Worm (Caenorhabditis elegans) whole organism, young adult: ENCODE data around the gene hda-11.
A peak's percentile ranks its signal among the peaks of the same experiment; 100 is the strongest.

Source experiments
- B0035.1 ChIP-seq: sonication (generic microtip); optimal IDR thresholded peaks from 2 replicates; lab custom pipeline; 2016; ENCODE audit warnings: missing genetic modification characterization, mild to moderate bottlenecking, missing compliant biosample characterization, missing genotype, missing genetic modification reagents
- B0261.1 ChIP-seq: sonication (generic microtip); optimal IDR thresholded peaks from 2 replicates; lab custom pipeline; 2016; ENCODE audit warnings: mild to moderate bottlenecking, missing genetic modification characterization, moderate library complexity, missing compliant biosample characterization
- D2030.7 ChIP-seq: fragments of 200-800 bp; sonication (Bioruptor generic); IDR thresholded peaks from 2 replicates; pipeline ENCODE4 v1.3.6; 2022; ENCODE audit warnings: missing genetic modification reagents, missing genetic modification characterization, missing compliant biosample characterization
- F22D6.2 ChIP-seq: sonication (generic microtip); optimal IDR thresholded peaks from 2 replicates; lab custom pipeline; 2016; ENCODE audit warnings: mild to moderate bottlenecking, missing genetic modification characterization, missing compliant biosample characterization
- F37B4.10 ChIP-seq: fragments of 200-800 bp; sonication (Bioruptor generic); IDR thresholded peaks from 2 replicates; pipeline ENCODE4 v1.3.6; 2022; ENCODE audit warnings: missing genetic modification characterization, missing compliant biosample characterization
- F52B5.7 ChIP-seq: sonication (generic microtip); optimal IDR thresholded peaks from 2 replicates; lab custom pipeline; 2016; ENCODE audit warnings: mild to moderate bottlenecking, missing genetic modification characterization, missing compliant biosample characterization
- K12H6.12 ChIP-seq: fragments of 200-800 bp; sonication (Bioruptor generic); optimal IDR thresholded peaks from 2 replicates; lab custom pipeline; 2018; ENCODE audit warnings: mild to moderate bottlenecking, missing genetic modification characterization, missing compliant biosample characterization
- Y53F4B.3 ChIP-seq: fragments of 200-800 bp; sonication (Bioruptor generic); IDR thresholded peaks from 2 replicates; pipeline ENCODE4 v1.3.6; 2022; ENCODE audit warnings: missing genetic modification reagents, missing genetic modification characterization, missing compliant biosample characterization
- Y67H2A.10 ChIP-seq: fragments of 200-800 bp; sonication (Bioruptor generic); conservative IDR thresholded peaks from 2 replicates; pipeline ENCODE4 v1.3.6; 2022; ENCODE audit warnings: missing genetic modification reagents, missing genetic modification characterization, missing compliant biosample characterization
- Y79H2A.3 ChIP-seq: fragments of 200-800 bp; sonication (Bioruptor generic); conservative IDR thresholded peaks from 2 replicates; pipeline ENCODE4 v1.3.6; 2022; ENCODE audit warnings: missing genetic modification reagents, missing genetic modification characterization, missing compliant biosample characterization
- akir-1 ChIP-seq: fragments of 200-800 bp; sonication (Bioruptor generic); optimal IDR thresholded peaks from 2 replicates; lab custom pipeline; 2018; ENCODE audit warnings: mild to moderate bottlenecking, missing genetic modification characterization, moderate library complexity, missing compliant biosample characterization
- aptf-3 ChIP-seq: fragments of 200-800 bp; sonication (Bioruptor generic); IDR thresholded peaks from 2 replicates; pipeline ENCODE4 v1.3.6; 2022; ENCODE audit warnings: missing genetic modification characterization, missing compliant biosample characterization
- atf-7 ChIP-seq: sonication (generic microtip); optimal IDR thresholded peaks from 2 replicates; lab custom pipeline; 2017; ENCODE audit warnings: mild to moderate bottlenecking, missing genetic modification characterization, missing compliant biosample characterization
- attf-3 ChIP-seq: fragments of 200-800 bp; sonication (Bioruptor generic); conservative IDR thresholded peaks from 2 replicates; pipeline ENCODE4 v1.3.6; 2022; ENCODE audit warnings: missing genetic modification reagents, missing genetic modification characterization, missing compliant biosample characterization
- attf-5 ChIP-seq: fragments of 200-800 bp; sonication (Bioruptor generic); optimal IDR thresholded peaks from 2 replicates; lab custom pipeline; 2018; ENCODE audit warnings: mild to moderate bottlenecking, missing genetic modification characterization, missing compliant biosample characterization
- attf-6 ChIP-seq: fragments of 200-800 bp; sonication (Bioruptor generic); IDR thresholded peaks from 2 replicates; pipeline ENCODE4 v1.3.6; 2022; ENCODE audit warnings: missing genetic modification reagents, missing genetic modification characterization, missing compliant biosample characterization
- ceh-100 ChIP-seq: fragments of 200-800 bp; sonication (Bioruptor generic); IDR thresholded peaks from 2 replicates; pipeline ENCODE4 v1.3.6; 2022; ENCODE audit warnings: missing genetic modification reagents, missing genetic modification characterization, missing compliant biosample characterization
- ceh-58 ChIP-seq: fragments of 200-800 bp; sonication (Bioruptor generic); IDR thresholded peaks from 2 replicates; pipeline ENCODE4 v1.3.6; 2022; ENCODE audit warnings: missing genetic modification characterization, missing compliant biosample characterization
- ceh-79 ChIP-seq: sonication (generic microtip); optimal IDR thresholded peaks from 2 replicates; lab custom pipeline; 2017; ENCODE audit warnings: mild to moderate bottlenecking, missing genetic modification characterization, missing compliant biosample characterization
- chd-7 ChIP-seq: sonication (generic microtip); optimal IDR thresholded peaks from 2 replicates; lab custom pipeline; 2016; ENCODE audit warnings: mild to moderate bottlenecking, missing genetic modification characterization, moderate library complexity, missing compliant biosample characterization
- die-1 ChIP-seq: sonication (generic microtip); optimal IDR thresholded peaks from 2 replicates; lab custom pipeline; 2016; ENCODE audit warnings: missing genotype, mild to moderate bottlenecking, missing genetic modification characterization, missing compliant biosample characterization
- dox-1 ChIP-seq: fragments of 200-800 bp; sonication (Bioruptor generic); IDR thresholded peaks from 2 replicates; pipeline ENCODE4 v1.3.6; 2022; ENCODE audit warnings: missing genetic modification reagents, missing genetic modification characterization, missing compliant biosample characterization
- egl-18 ChIP-seq: fragments of 200-800 bp; sonication (Bioruptor generic); IDR thresholded peaks from 2 replicates; pipeline ENCODE4 v1.3.6; 2022; ENCODE audit warnings: missing genetic modification reagents, missing genetic modification characterization, missing compliant biosample characterization
- fkh-3 ChIP-seq: sonication (generic microtip); optimal IDR thresholded peaks from 2 replicates; lab custom pipeline; 2016; ENCODE audit warnings: mild to moderate bottlenecking, missing genetic modification characterization, missing compliant biosample characterization
- gei-17 ChIP-seq: fragments of 200-800 bp; sonication (Bioruptor generic); optimal IDR thresholded peaks from 2 replicates; lab custom pipeline; 2018; ENCODE audit warnings: mild to moderate bottlenecking, missing genetic modification characterization, missing compliant biosample characterization
- him-1 ChIP-seq: sonication (generic microtip); optimal IDR thresholded peaks from 2 replicates; lab custom pipeline; 2016; ENCODE audit warnings: missing genotype, missing genetic modification reagents, missing genetic modification characterization, missing compliant biosample characterization
- hlh-12 ChIP-seq: sonication (generic microtip); optimal IDR thresholded peaks from 2 replicates; lab custom pipeline; 2016; ENCODE audit warnings: missing genetic modification characterization, missing compliant biosample characterization
- hmg-20 ChIP-seq: fragments of 200-800 bp; sonication (Bioruptor generic); IDR thresholded peaks from 2 replicates; pipeline ENCODE4 v1.3.6; 2022; ENCODE audit warnings: missing genetic modification reagents, missing genetic modification characterization, missing compliant biosample characterization
- lag-1 ChIP-seq: fragments of 200-800 bp; sonication (Bioruptor generic); IDR thresholded peaks from 2 replicates; pipeline ENCODE4 v1.3.6; 2022; ENCODE audit warnings: missing genetic modification reagents, missing genetic modification characterization, missing compliant biosample characterization
- let-526 ChIP-seq: fragments of 200-800 bp; sonication (Bioruptor generic); IDR thresholded peaks from 2 replicates; pipeline ENCODE4 v1.3.6; 2022; ENCODE audit warnings: missing genetic modification reagents, missing genetic modification characterization, missing compliant biosample characterization
- let-607 ChIP-seq, 2 experiments: fragments of 200-800 bp in 1 of 2; sonication (Bioruptor generic) in 1 of 2; sonication (generic microtip) in 1 of 2; optimal IDR thresholded peaks; 2 replicates each; lab custom pipeline; 2016 to 2018; ENCODE audit warnings: mild to moderate bottlenecking in 2 of 2, missing compliant biosample characterization in 2 of 2, missing genetic modification characterization in 2 of 2, moderate library complexity in 2 of 2, missing genotype in 1 of 2
- lsl-1 ChIP-seq: fragments of 200-800 bp; sonication (Bioruptor generic); optimal IDR thresholded peaks from 2 replicates; lab custom pipeline; 2018; ENCODE audit warnings: mild to moderate bottlenecking, missing genetic modification characterization, moderate library complexity, missing compliant biosample characterization
- lsy-27 ChIP-seq: sonication (generic microtip); optimal IDR thresholded peaks from 2 replicates; lab custom pipeline; 2017; ENCODE audit warnings: missing genetic modification characterization, mild to moderate bottlenecking, missing compliant biosample characterization, antibody characterized with exemption, missing genotype, borderline replicate concordance; ENCODE audit not compliant: insufficient read depth
- madf-8 ChIP-seq: fragments of 200-800 bp; sonication (Bioruptor generic); conservative IDR thresholded peaks from 2 replicates; pipeline ENCODE4 v1.3.6; 2022; ENCODE audit warnings: missing genetic modification reagents, missing genetic modification characterization, missing compliant biosample characterization
- mcd-1 ChIP-seq: fragments of 200-800 bp; sonication (Bioruptor generic); IDR thresholded peaks from 2 replicates; pipeline ENCODE4 v1.3.6; 2022; ENCODE audit warnings: missing genetic modification reagents, missing genetic modification characterization, missing compliant biosample characterization
- mes-4 ChIP-seq: sonication (generic microtip); optimal IDR thresholded peaks from 2 replicates; lab custom pipeline; 2016; ENCODE audit warnings: missing genotype, missing genetic modification characterization, missing compliant biosample characterization
- mxl-1 ChIP-seq: sonication (generic microtip); optimal IDR thresholded peaks from 2 replicates; lab custom pipeline; 2016; ENCODE audit warnings: missing genetic modification characterization, missing compliant biosample characterization
- nfya-1 ChIP-seq: sonication (generic microtip); optimal IDR thresholded peaks from 2 replicates; lab custom pipeline; 2017; ENCODE audit warnings: antibody characterized with exemption, missing compliant biosample characterization, missing genetic modification characterization, borderline replicate concordance; ENCODE audit not compliant: insufficient read depth
- nhr-120 ChIP-seq: fragments of 200-800 bp; sonication (Bioruptor generic); IDR thresholded peaks from 2 replicates; pipeline ENCODE4 v1.3.6; 2022; ENCODE audit warnings: missing genetic modification characterization, missing compliant biosample characterization
- rec-8 ChIP-seq, 2 experiments: sonication (generic microtip); optimal IDR thresholded peaks; 2 replicates each; lab custom pipeline; 2016; ENCODE audit warnings: mild to moderate bottlenecking in 2 of 2, missing genetic modification characterization in 2 of 2, missing genetic modification reagents in 2 of 2, missing genotype in 2 of 2, missing biosample characterization in 1 of 2, missing compliant biosample characterization in 1 of 2, moderate library complexity in 1 of 2
- sptf-2 ChIP-seq: fragments of 200-800 bp; sonication (Bioruptor generic); optimal IDR thresholded peaks from 2 replicates; lab custom pipeline; 2018; ENCODE audit warnings: mild to moderate bottlenecking, missing genetic modification characterization, missing compliant biosample characterization
- tbp1 ChIP-seq: fragments of 200-800 bp; sonication (Bioruptor generic); optimal IDR thresholded peaks from 2 replicates; lab custom pipeline; 2018; ENCODE audit warnings: mild to moderate bottlenecking, missing genetic modification characterization, missing compliant biosample characterization
- tbx-9 ChIP-seq: sonication (generic microtip); optimal IDR thresholded peaks from 2 replicates; lab custom pipeline; 2016; ENCODE audit warnings: borderline replicate concordance, missing genetic modification characterization, inconsistent platforms, missing compliant biosample characterization
- tlf-1 ChIP-seq: fragments of 200-800 bp; sonication (Bioruptor generic); optimal IDR thresholded peaks from 2 replicates; lab custom pipeline; 2018; ENCODE audit warnings: mild to moderate bottlenecking, missing genetic modification characterization, missing compliant biosample characterization
- xnd-1 ChIP-seq: sonication (generic microtip); optimal IDR thresholded peaks from 2 replicates; lab custom pipeline; 2016; ENCODE audit warnings: missing genotype, missing genetic modification reagents, missing genetic modification characterization, missing compliant biosample characterization
- ztf-22 ChIP-seq: fragments of 200-800 bp; sonication (Bioruptor generic); optimal IDR thresholded peaks from 2 replicates; lab custom pipeline; 2018; ENCODE audit warnings: mild to moderate bottlenecking, missing genetic modification characterization, moderate library complexity, missing compliant biosample characterization
- ztf-26 ChIP-seq: sonication (generic microtip); optimal IDR thresholded peaks from 2 replicates; lab custom pipeline; 2017; ENCODE audit warnings: missing genetic modification characterization, missing compliant biosample characterization
- ztf-28 ChIP-seq: fragments of 200-800 bp; sonication (Bioruptor generic); IDR thresholded peaks from 2 replicates; pipeline ENCODE4 v1.3.6; 2022; ENCODE audit warnings: missing genetic modification reagents, missing genetic modification characterization, missing compliant biosample characterization
- ztf-6 ChIP-seq: fragments of 200-800 bp; sonication (Bioruptor generic); IDR thresholded peaks from 2 replicates; pipeline ENCODE4 v1.3.6; 2022; ENCODE audit warnings: missing genetic modification reagents, missing genetic modification characterization, missing compliant biosample characterization

The hda-11 gene

DNA sequence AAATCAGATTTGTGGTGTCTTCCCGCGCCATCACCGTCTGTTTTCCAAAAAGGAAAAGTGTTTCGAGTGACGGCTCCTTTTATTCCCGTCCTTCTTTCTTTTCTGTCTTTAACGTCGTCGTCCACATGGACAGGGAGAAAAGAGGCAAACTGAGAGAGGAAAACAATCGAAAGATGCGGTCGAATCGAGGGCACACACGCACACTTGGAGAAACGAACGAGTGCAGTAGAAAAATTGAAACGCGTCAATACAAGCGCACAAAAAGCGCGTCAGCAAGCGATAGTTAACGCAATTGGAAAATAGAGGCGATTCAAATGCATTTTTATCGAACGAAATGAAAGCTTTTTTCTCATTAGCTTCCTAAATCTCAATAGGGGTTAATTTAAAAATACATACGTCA is 10.8 kb downstream of the hda-11 start (continued):
- TF ChIP-seq hmg-20 (GFP tag; lab: Robert Waterston, UW) (peak; percentile 86; the same call in 1 of the 2 replicates), akir-1 (GFP tag; lab: Kevin White, UChicago) (no peak), die-1 (no peak), tlf-1 (peak; percentile 55), tbx-9 (no peak), fkh-3 (tag; lab: Kevin White, UChicago) (no peak), F22D6.2 (tag; lab: Kevin White, UChicago) (no peak), attf-5 (GFP tag; lab: Kevin White, UChicago) (peak; percentile 90), F52B5.7 (tag; lab: Kevin White, UChicago) (no peak), ceh-58 (GFP tag; lab: Robert Waterston, UW) (no peak), egl-18 (no peak), mes-4 (no peak), xnd-1 (tag; lab: Kevin White, UChicago) (no peak), ztf-26 (tag; lab: Kevin White, UChicago) (peak; percentile 49), nhr-120 (GFP tag; lab: Robert Waterston, UW) (no peak), ztf-28 (no peak), let-607 (tag; optimal IDR thresholded peaks at IDR 0.05; lab: Kevin White, UChicago) (peak; percentile 52 to 74), D2030.7 (GFP tag; lab: Robert Waterston, UW) (no peak), mxl-1 (tag; lab: Kevin White, UChicago) (no peak), ceh-79 (tag; lab: Kevin White, UChicago) (no peak), aptf-3 (no peak), mcd-1 (GFP tag; lab: Robert Waterston, UW) (peak; percentile 82), Y79H2A.3 (GFP tag; lab: Robert Waterston, UW) (no peak), ztf-22 (peak; percentile 3), ztf-6 (0 out of 2 replicates have a peak, but pooled peaks have one; percentile 45), F37B4.10 (GFP tag; lab: Robert Waterston, UW) (no peak), Y67H2A.10 (no peak), sptf-2 (GFP tag; lab: Kevin White, UChicago) (no peak), madf-8 (GFP tag; lab: Robert Waterston, UW) (0 out of 2 replicates have a peak, but pooled peaks have one; percentile 6), attf-6 (GFP tag; lab: Robert Waterston, UW) (no peak), rec-8 (tag; optimal IDR thresholded peaks at IDR 0.05; lab: Kevin White, UChicago) (no peak), let-526 (GFP tag; lab: Robert Waterston, UW) (0 out of 2 replicates have a peak, but pooled peaks have one; percentile 65), Y53F4B.3 (GFP tag; lab: Robert Waterston, UW) (no peak), chd-7 (tag; lab: Kevin White, UChicago) (peak; percentile 48), gei-17 (GFP tag; lab: Kevin White, UChicago) (no peak), ceh-100 (GFP tag; lab: Robert Waterston, UW) (0 out of 2 replicates have a peak, but pooled peaks have one; percentile 62), lsy-27 (tag; lab: Kevin White, UChicago) (no peak), nfya-1 (tag; lab: Kevin White, UChicago) (no peak), dox-1 (GFP tag; lab: Robert Waterston, UW) (peak; percentile 86), lsl-1 (GFP tag; lab: Kevin White, UChicago) (peak; percentile 30), him-1 (tag; lab: Kevin White, UChicago) (no peak), lag-1 (GFP tag; lab: Robert Waterston, UW) (no peak), K12H6.12 (peak; percentile 92), B0261.1 (tag; lab: Kevin White, UChicago) (no peak), atf-7 (tag; lab: Kevin White, UChicago) (peak; percentile 61), hlh-12 (tag; lab: Kevin White, UChicago) (no peak), B0035.1 (no peak), attf-3 (GFP tag; lab: Robert Waterston, UW) (0 out of 2 replicates have a peak, but pooled peaks have one; percentile 59), tbp1 (GFP tag; lab: Kevin White, UChicago) (peak; percentile 54)
